Fruit fly (Drosophila melanogaster) whole organism, prepupa: Measurements from ENCODE around the gene CG42540.

Source experiments
- Blimp-1 ChIP-seq: fragments of 200-800 bp; sonication (Bioruptor generic); optimal IDR thresholded peaks from 3 replicates; lab custom pipeline; 2017; ENCODE audit warnings: missing biosample characterization, missing genetic modification characterization, mild to moderate bottlenecking, moderate library complexity, missing genetic modification reagents
- CG10631 ChIP-seq: fragments of 200-800 bp; sonication (Bioruptor generic); optimal IDR thresholded peaks from 2 replicates; lab custom pipeline; 2016; ENCODE audit warnings: missing biosample characterization, missing genetic modification characterization
- CG10669 ChIP-seq: fragments of 200-800 bp; sonication (Bioruptor generic); optimal IDR thresholded peaks from 3 replicates; lab custom pipeline; 2018; ENCODE audit warnings: missing biosample characterization, mild to moderate bottlenecking, missing genetic modification characterization, moderate library complexity
- CG11294 ChIP-seq: fragments of 200-800 bp; sonication (Bioruptor generic); IDR thresholded peaks from 2 replicates; pipeline ENCODE4 v1.3.6; 2022; ENCODE audit warnings: missing biosample characterization, missing genetic modification characterization
- CG11762 ChIP-seq: fragments of 200-800 bp; sonication (Bioruptor generic); optimal IDR thresholded peaks from 3 replicates; lab custom pipeline; 2016; ENCODE audit warnings: missing biosample characterization, missing genetic modification characterization; ENCODE audit not compliant: insufficient read depth
- CG15336 ChIP-seq: fragments of 200-800 bp; sonication (Bioruptor generic); IDR thresholded peaks from 2 replicates; pipeline ENCODE4 v1.3.6; 2022; ENCODE audit warnings: missing biosample characterization, missing genetic modification characterization
- CG32006 ChIP-seq: fragments of 200-800 bp; sonication (Bioruptor generic); optimal IDR thresholded peaks from 3 replicates; lab custom pipeline; 2017; ENCODE audit warnings: missing biosample characterization, mild to moderate bottlenecking, missing genetic modification characterization
- CG34406 ChIP-seq: fragments of 200-800 bp; sonication (Bioruptor generic); optimal IDR thresholded peaks from 3 replicates; lab custom pipeline; 2016; ENCODE audit warnings: missing biosample characterization, missing genetic modification characterization
- CG3919 ChIP-seq: fragments of 200-800 bp; sonication (Bioruptor generic); optimal IDR thresholded peaks from 3 replicates; lab custom pipeline; 2016; ENCODE audit warnings: missing biosample characterization, missing genetic modification characterization
- CG6163 ChIP-seq: fragments of 200-800 bp; sonication (Bioruptor generic); IDR thresholded peaks from 3 replicates; pipeline ENCODE4 v1.3.6; 2022; ENCODE audit warnings: missing biosample characterization, missing genetic modification characterization
- CG6276 ChIP-seq: fragments of 200-800 bp; sonication (Bioruptor generic); optimal IDR thresholded peaks from 2 replicates; lab custom pipeline; 2017; ENCODE audit warnings: missing biosample characterization, mild to moderate bottlenecking, missing genetic modification characterization
- CG6808 ChIP-seq: fragments of 200-800 bp; sonication (Bioruptor generic); optimal IDR thresholded peaks from 3 replicates; lab custom pipeline; 2017; ENCODE audit warnings: missing biosample characterization, missing genetic modification characterization, mild to moderate bottlenecking, moderate library complexity, missing genetic modification reagents
- CG6854 ChIP-seq: fragments of 200-800 bp; sonication (Bioruptor generic); optimal IDR thresholded peaks from 2 replicates; lab custom pipeline; 2017; ENCODE audit warnings: missing biosample characterization, mild to moderate bottlenecking, missing genetic modification characterization
- CG8119 ChIP-seq: fragments of 200-800 bp; sonication (Bioruptor generic); IDR thresholded peaks from 3 replicates; pipeline ENCODE4 v1.3.6; 2022; ENCODE audit warnings: missing biosample characterization, missing genetic modification characterization
- CG8319 ChIP-seq: fragments of 200-800 bp; sonication (Bioruptor generic); optimal IDR thresholded peaks from 3 replicates; lab custom pipeline; 2016; ENCODE audit warnings: missing biosample characterization, missing genetic modification characterization
- CG8632 ChIP-seq: fragments of 200-800 bp; sonication (Bioruptor generic); optimal IDR thresholded peaks from 3 replicates; lab custom pipeline; 2016; ENCODE audit warnings: missing biosample characterization, missing genetic modification characterization
- CG9139 ChIP-seq: fragments of 200-800 bp; sonication (Bioruptor generic); optimal IDR thresholded peaks from 3 replicates; lab custom pipeline; 2017; ENCODE audit warnings: missing biosample characterization, mild to moderate bottlenecking, missing genetic modification characterization
- Eip78C ChIP-seq: fragments of 200-800 bp; sonication (Bioruptor generic); peaks from one replicate; lab custom pipeline; 2016; ENCODE audit warnings: missing biosample characterization, missing genetic modification characterization
- Eip93F ChIP-seq: fragments of 200-800 bp; sonication (Bioruptor generic); optimal IDR thresholded peaks from 2 replicates; lab custom pipeline; 2016; ENCODE audit warnings: missing biosample characterization, mild to moderate bottlenecking, missing genetic modification characterization
- Ets96B ChIP-seq: fragments of 200-800 bp; optimal IDR thresholded peaks from 2 replicates; lab custom pipeline; 2019; ENCODE audit warnings: missing biosample characterization, mild to moderate bottlenecking, missing genetic modification characterization, moderate library complexity
- Hr38 ChIP-seq: sonication (Bioruptor generic); optimal IDR thresholded peaks from 2 replicates; lab custom pipeline; 2016; ENCODE audit warnings: missing biosample characterization, missing genetic modification characterization
- Hr39 ChIP-seq: fragments of 200-800 bp; sonication (Bioruptor generic); optimal IDR thresholded peaks from 2 replicates; lab custom pipeline; 2016; ENCODE audit warnings: missing biosample characterization, missing genetic modification characterization
- Met ChIP-seq: fragments of 200-800 bp; sonication (Bioruptor generic); optimal IDR thresholded peaks from 3 replicates; lab custom pipeline; 2016; ENCODE audit warnings: missing biosample characterization, missing genetic modification characterization
- OdsH ChIP-seq: fragments of 200-800 bp; sonication (Bioruptor generic); optimal IDR thresholded peaks from 3 replicates; lab custom pipeline; 2016; ENCODE audit warnings: missing biosample characterization, missing genetic modification characterization
- Smox ChIP-seq: fragments of 200-800 bp; sonication (Bioruptor generic); optimal IDR thresholded peaks from 3 replicates; lab custom pipeline; 2016; ENCODE audit warnings: missing biosample characterization, missing genetic modification characterization
- Sox102F ChIP-seq: fragments of 200-800 bp; sonication (Bioruptor generic); optimal IDR thresholded peaks from 2 replicates; lab custom pipeline; 2016; ENCODE audit warnings: missing biosample characterization, mild to moderate bottlenecking, missing genetic modification characterization
- Sox14 ChIP-seq: fragments of 200-800 bp; sonication (Bioruptor generic); optimal IDR thresholded peaks from 3 replicates; lab custom pipeline; 2016; ENCODE audit warnings: missing biosample characterization, missing genetic modification characterization
- acj6 ChIP-seq: fragments of 200-800 bp; sonication (Bioruptor generic); optimal IDR thresholded peaks from 3 replicates; lab custom pipeline; 2016; ENCODE audit warnings: missing biosample characterization, missing genetic modification characterization
- cyc ChIP-seq: fragments of 200-800 bp; sonication (Bioruptor generic); optimal IDR thresholded peaks from 3 replicates; lab custom pipeline; 2016; ENCODE audit warnings: missing biosample characterization, missing genetic modification characterization
- dac ChIP-seq: fragments of 200-800 bp; sonication (Bioruptor generic); optimal IDR thresholded peaks from 2 replicates; lab custom pipeline; 2017; ENCODE audit warnings: missing biosample characterization, mild to moderate bottlenecking, missing genetic modification characterization
- fd59A ChIP-seq: fragments of 200-800 bp; sonication (Bioruptor generic); optimal IDR thresholded peaks from 2 replicates; lab custom pipeline; 2017; ENCODE audit warnings: missing biosample characterization, mild to moderate bottlenecking, missing genetic modification characterization, missing genetic modification reagents
- fd85E ChIP-seq: fragments of 200-800 bp; sonication (Bioruptor generic); optimal IDR thresholded peaks from 3 replicates; lab custom pipeline; 2016; ENCODE audit warnings: missing biosample characterization, missing genetic modification characterization
- fkh ChIP-seq: fragments of 200-800 bp; sonication (Bioruptor generic); optimal IDR thresholded peaks from 3 replicates; lab custom pipeline; 2017; ENCODE audit warnings: missing biosample characterization, mild to moderate bottlenecking, missing genetic modification characterization, moderate library complexity
- lz ChIP-seq: fragments of 200-800 bp; sonication (Bioruptor generic); optimal IDR thresholded peaks from 3 replicates; lab custom pipeline; 2016; ENCODE audit warnings: missing biosample characterization, missing genetic modification characterization
- net ChIP-seq: fragments of 200-800 bp; sonication (Bioruptor generic); optimal IDR thresholded peaks from 3 replicates; lab custom pipeline; 2016; ENCODE audit warnings: missing biosample characterization, missing genetic modification characterization
- pdm3 ChIP-seq: fragments of 200-800 bp; sonication (Bioruptor generic); optimal IDR thresholded peaks from 3 replicates; lab custom pipeline; 2016; ENCODE audit warnings: missing biosample characterization, missing genetic modification characterization
- salr ChIP-seq, 2 experiments: fragments of 200-800 bp; sonication (Bioruptor generic); optimal IDR thresholded peaks; 3 replicates each; lab custom pipeline; 2016 to 2018; ENCODE audit warnings: missing biosample characterization in 2 of 2, missing genetic modification characterization in 2 of 2, mild to moderate bottlenecking in 1 of 2
- ss ChIP-seq, 2 experiments: fragments of 200-800 bp; sonication (Bioruptor generic); optimal IDR thresholded peaks; 2 replicates in 1 of 2; 3 replicates in 1 of 2; lab custom pipeline; 2017 to 2018; ENCODE audit warnings: mild to moderate bottlenecking in 2 of 2, missing biosample characterization in 2 of 2, missing genetic modification characterization in 2 of 2, moderate library complexity in 1 of 2
- svp ChIP-seq: fragments of 200-800 bp; sonication (Bioruptor generic); peaks from one replicate; lab custom pipeline; 2016; ENCODE audit warnings: missing biosample characterization, missing genetic modification characterization
- vri ChIP-seq: fragments of 200-800 bp; sonication (Bioruptor generic); optimal IDR thresholded peaks from 3 replicates; lab custom pipeline; 2016; ENCODE audit warnings: missing biosample characterization, mild to moderate bottlenecking, missing genetic modification characterization

CG42540 gene

dm6 chr3L:4541573-4542371 lies 14.1 kb upstream of the CG42540 start, which contains the start of gene CG11357 (continued):
- TF ChIP-seq Met (GFP tag; lab: Kevin White, UChicago) (peak; percentile 96), CG9139 (GFP tag; lab: Kevin White, UChicago) (peak; percentile 97), acj6 (GFP tag; lab: Kevin White, UChicago) (peak; percentile 98), CG11762 (GFP tag; lab: Kevin White, UChicago) (peak; percentile 91), salr (GFP tag; optimal IDR thresholded peaks at IDR 0.05; lab: Kevin White, UChicago) (peak; percentile 90 to 95), Eip78C (GFP tag; lab: Kevin White, UChicago) (peak; percentile 99), pdm3 (GFP tag; lab: Kevin White, UChicago) (peak; percentile 95), Blimp-1 (GFP tag; lab: Kevin White, UChicago) (peak; percentile 92), fd85E (GFP tag; lab: Kevin White, UChicago) (peak; percentile 78), Sox102F (GFP tag; lab: Kevin White, UChicago) (peak; percentile 97), fd59A (GFP tag; lab: Kevin White, UChicago) (peak; percentile 89), CG6808 (GFP tag; lab: Kevin White, UChicago) (peak; percentile 96), Smox (peak; percentile 95), CG8119 (GFP tag; lab: Robert Waterston, UW) (peak; percentile 99), vri (GFP tag; lab: Kevin White, UChicago) (peak; percentile 94), cyc (peak; percentile 94)
- TF ChIP-seq, all 60 proteins: peak for 59

dm6 chr3L:4542530-4542929 lies 13.4 kb upstream of the CG42540 start:
- TF ChIP-seq cyc: no peak
- no peak for TF ChIP-seq fd59A (GFP tag; lab: Kevin White, UChicago)
- no peak for TF ChIP-seq CG11294 (GFP tag; lab: Robert Waterston, UW)
- no peak for TF ChIP-seq CG10631 (GFP tag; lab: Kevin White, UChicago)
- TF ChIP-seq pdm3 (GFP tag; lab: Kevin White, UChicago): no peak
- no peak for TF ChIP-seq CG8632 (GFP tag; lab: Kevin White, UChicago)
- no peak for TF ChIP-seq CG9139 (GFP tag; lab: Kevin White, UChicago)
- no peak for TF ChIP-seq ss (GFP tag; optimal IDR thresholded peaks at IDR 0.05; lab: Kevin White, UChicago)
- no peak for TF ChIP-seq lz (GFP tag; lab: Kevin White, UChicago)
- no peak for TF ChIP-seq Ets96B (tag; lab: Kevin White, UChicago)
- TF ChIP-seq CG6854 (GFP tag; lab: Kevin White, UChicago): no peak
- no peak for TF ChIP-seq fkh (GFP tag; lab: Kevin White, UChicago)
- no peak for TF ChIP-seq CG6163 (GFP tag; lab: Robert Waterston, UW)
- no peak for TF ChIP-seq CG15336 (GFP tag; lab: Robert Waterston, UW)
- TF ChIP-seq CG32006: no peak
- TF ChIP-seq Blimp-1 (GFP tag; lab: Kevin White, UChicago): no peak
- no peak for TF ChIP-seq fd85E (GFP tag; lab: Kevin White, UChicago)
- no peak for TF ChIP-seq CG8319 (GFP tag; lab: Kevin White, UChicago)

dm6 chr3L:4543034-4543806 lies 12.7 kb upstream of the CG42540 start:
- peak; percentile 88 for TF ChIP-seq CG6276 (GFP tag; lab: Kevin White, UChicago)
- peak; percentile 70 for TF ChIP-seq vri (GFP tag; lab: Kevin White, UChicago)
- TF ChIP-seq Blimp-1 (GFP tag; lab: Kevin White, UChicago): no peak
- TF ChIP-seq Eip93F (GFP tag; lab: Kevin White, UChicago): no peak
- TF ChIP-seq dac (GFP tag; lab: Kevin White, UChicago): peak; percentile 34
- TF ChIP-seq Eip78C (GFP tag; lab: Kevin White, UChicago): peak; percentile 78
- peak; percentile 79 for TF ChIP-seq Sox14
- TF ChIP-seq OdsH (GFP tag; lab: Kevin White, UChicago): peak; percentile 67
- TF ChIP-seq Hr38 (GFP tag; lab: Kevin White, UChicago): no peak
- TF ChIP-seq CG32006: peak; percentile 63
- TF ChIP-seq CG8319 (GFP tag; lab: Kevin White, UChicago): peak; percentile 72
- peak; percentile 74 for TF ChIP-seq fd59A (GFP tag; lab: Kevin White, UChicago)
- TF ChIP-seq CG3919 (GFP tag; lab: Kevin White, UChicago): peak; percentile 86
- TF ChIP-seq Ets96B (tag; lab: Kevin White, UChicago): peak; percentile 96
- peak; percentile 56 for TF ChIP-seq cyc
- TF ChIP-seq fd85E (GFP tag; lab: Kevin White, UChicago): peak; percentile 89
- TF ChIP-seq CG10669 (GFP tag; lab: Kevin White, UChicago): peak; percentile 93
- peak; percentile 88 for TF ChIP-seq net
- TF ChIP-seq CG34406 (GFP tag; lab: Kevin White, UChicago): peak; percentile 61
- TF ChIP-seq CG6808 (GFP tag; lab: Kevin White, UChicago): peak; percentile 99
- TF ChIP-seq CG11294 (GFP tag; lab: Robert Waterston, UW): peak; percentile 39; the same call in 1 of the 2 replicates
- TF ChIP-seq svp (GFP tag; lab: Kevin White, UChicago): peak; percentile 76
- TF ChIP-seq pdm3 (GFP tag; lab: Kevin White, UChicago): peak; percentile 74
- TF ChIP-seq Hr39 (GFP tag; lab: Kevin White, UChicago): peak; percentile 75
- TF ChIP-seq CG15336 (GFP tag; lab: Robert Waterston, UW): peak; percentile 65
- TF ChIP-seq Met (GFP tag; lab: Kevin White, UChicago): peak; percentile 67
- TF ChIP-seq acj6 (GFP tag; lab: Kevin White, UChicago): peak; percentile 66
